Worm (Caenorhabditis elegans): ENCODE measurements around the gene clh-3.

DNA sequence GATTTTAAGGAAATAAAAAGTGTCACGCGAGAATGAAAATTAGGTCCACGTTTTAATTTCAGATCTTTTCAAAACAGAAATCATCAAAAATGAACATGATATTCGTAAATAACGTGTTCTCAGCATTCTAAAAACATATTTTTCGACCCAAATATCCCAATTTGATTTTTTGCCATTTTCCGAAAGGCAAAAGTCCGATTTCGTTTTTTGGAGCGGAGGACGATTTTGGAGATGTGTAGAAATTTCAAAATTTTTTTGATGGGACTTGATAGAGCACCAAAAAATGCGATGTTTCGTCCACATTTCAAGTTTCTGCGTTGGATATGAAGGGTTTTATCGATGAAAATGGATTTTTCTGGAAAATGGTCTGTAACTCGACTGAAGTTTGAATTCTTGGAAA is 5.0 kb upstream of the clh-3 start:
- TF ChIP-seq nhr-90 (tag; optimal IDR thresholded peaks at IDR 0.05) (no peak), ztf-28 (GFP tag; IDR thresholded peaks at IDR 0.05) (no peak), pha-4 (tag; optimal IDR thresholded peaks at IDR 0.05) (no peak), B0035.1 (tag; optimal IDR thresholded peaks at IDR 0.05) (no peak), ztf-18 (tag; optimal IDR thresholded peaks at IDR 0.05) (no peak), F52B5.7 (tag; optimal IDR thresholded peaks at IDR 0.05) (no peak), xnd-1 (tag; optimal IDR thresholded peaks at IDR 0.05) (no peak), F37B4.10 (GFP tag; IDR thresholded peaks at IDR 0.05) (no peak), ceh-91 (GFP tag; IDR thresholded peaks at IDR 0.05) (no peak), hsf-1 (GFP tag; IDR thresholded peaks at IDR 0.05) (no peak), dpl-1 (GFP tag; optimal IDR thresholded peaks at IDR 0.05) (no peak), let-607 (tag; optimal IDR thresholded peaks at IDR 0.05) (no peak)
